Fruit fly (Drosophila melanogaster) whole organism, embryonic: ENCODE data around the gene CG45065.
A peak's percentile ranks its signal among the peaks of the same experiment; 100 is the strongest.

ENCODE experiments used
- Adf1 ChIP-seq: fragments of 200-800 bp; sonication (Bioruptor generic); IDR thresholded peaks from 2 replicates; pipeline ENCODE4 v1.3.6; 2022; ENCODE audit warnings: missing biosample characterization, missing genetic modification characterization
- Aef1 ChIP-seq: fragments of 200-800 bp; sonication (Bioruptor generic); IDR thresholded peaks from 3 replicates; pipeline ENCODE4 v1.3.6; 2022; ENCODE audit warnings: missing biosample characterization, missing genetic modification characterization
- CG10959 ChIP-seq: fragments of 200-800 bp; sonication (Bioruptor generic); IDR thresholded peaks from 2 replicates; pipeline ENCODE4 v1.3.6; 2022; ENCODE audit warnings: missing biosample characterization, missing genetic modification characterization
- CG11560 ChIP-seq: fragments of 200-800 bp; sonication (Bioruptor generic); IDR thresholded peaks from 3 replicates; pipeline ENCODE4 v1.3.6; 2022; ENCODE audit warnings: missing biosample characterization, missing genetic modification characterization
- CG14014 ChIP-seq: fragments of 200-800 bp; sonication (Bioruptor generic); IDR thresholded peaks from 2 replicates; pipeline ENCODE4 v1.3.6; 2022; ENCODE audit warnings: missing biosample characterization, missing genetic modification characterization
- CG15073 ChIP-seq: fragments of 200-800 bp; sonication (Bioruptor generic); optimal IDR thresholded peaks from 2 replicates; lab custom pipeline; 2016; ENCODE audit warnings: missing biosample characterization, missing genetic modification characterization
- CG1529 ChIP-seq: fragments of 200-800 bp; sonication (Bioruptor generic); optimal IDR thresholded peaks from 3 replicates; lab custom pipeline; 2018; ENCODE audit warnings: missing biosample characterization, missing genetic modification characterization
- CG15514 ChIP-seq: fragments of 200-800 bp; sonication (Bioruptor generic); optimal IDR thresholded peaks from 3 replicates; lab custom pipeline; 2017; ENCODE audit warnings: missing biosample characterization, missing genetic modification characterization, mild to moderate bottlenecking, moderate library complexity, missing genetic modification reagents
- CG16779 ChIP-seq: fragments of 200-800 bp; sonication (Bioruptor generic); IDR thresholded peaks from 2 replicates; pipeline ENCODE4 v1.3.6; 2022; ENCODE audit warnings: missing biosample characterization, missing genetic modification characterization
- CG16813 ChIP-seq: fragments of 200-800 bp; sonication (Bioruptor generic); IDR thresholded peaks from 3 replicates; pipeline ENCODE4 v1.3.6; 2022; ENCODE audit warnings: missing biosample characterization, missing genetic modification characterization; ENCODE audit not compliant: partially characterized antibody
- CG17385 ChIP-seq: fragments of 200-800 bp; sonication (Bioruptor generic); optimal IDR thresholded peaks from 3 replicates; lab custom pipeline; 2018; ENCODE audit warnings: missing biosample characterization, mild to moderate bottlenecking, missing genetic modification characterization
- CG17568 ChIP-seq: fragments of 200-800 bp; sonication (Bioruptor generic); optimal IDR thresholded peaks from 2 replicates; lab custom pipeline; 2018; ENCODE audit warnings: missing biosample characterization, mild to moderate bottlenecking, missing genetic modification characterization, moderate library complexity
- CG17612 ChIP-seq: fragments of 200-800 bp; sonication (Bioruptor generic); IDR thresholded peaks from 2 replicates; pipeline ENCODE4 v1.3.6; 2022; ENCODE audit warnings: missing biosample characterization, missing genetic modification characterization
- CG2116 ChIP-seq: fragments of 200-800 bp; sonication (Bioruptor generic); optimal IDR thresholded peaks from 3 replicates; lab custom pipeline; 2018; ENCODE audit warnings: missing biosample characterization, mild to moderate bottlenecking, missing genetic modification characterization
- CG2120 ChIP-seq: fragments of 200-800 bp; sonication (Bioruptor generic); optimal IDR thresholded peaks from 3 replicates; lab custom pipeline; 2016; ENCODE audit warnings: missing biosample characterization, missing genetic modification characterization
- CG3995 ChIP-seq: fragments of 200-800 bp; sonication (Bioruptor generic); optimal IDR thresholded peaks from 3 replicates; lab custom pipeline; 2016; ENCODE audit warnings: missing biosample characterization, missing genetic modification characterization
- CG4282 ChIP-seq: fragments of 200-800 bp; sonication (Bioruptor generic); optimal IDR thresholded peaks from 2 replicates; lab custom pipeline; 2016; ENCODE audit warnings: missing biosample characterization, missing genetic modification characterization
- CG8089 ChIP-seq: fragments of 200-800 bp; sonication (Bioruptor generic); optimal IDR thresholded peaks from 3 replicates; lab custom pipeline; 2016; ENCODE audit warnings: missing biosample characterization, missing genetic modification characterization
- CG8290 ChIP-seq, 3 experiments: fragments of 200-800 bp; sonication (Bioruptor generic); optimal IDR thresholded peaks; 2 replicates each; lab custom pipeline; 2016 to 2019; ENCODE audit warnings: missing biosample characterization in 3 of 3, missing genetic modification characterization in 3 of 3, mild to moderate bottlenecking in 2 of 3, moderate library complexity in 1 of 3
- Dp ChIP-seq: fragments of 200-800 bp; sonication (Bioruptor generic); optimal IDR thresholded peaks from 2 replicates; lab custom pipeline; 2018; ENCODE audit warnings: missing biosample characterization, mild to moderate bottlenecking, missing genetic modification characterization, moderate library complexity
- E2f2 ChIP-seq: fragments of 200-800 bp; sonication (Bioruptor generic); IDR thresholded peaks from 2 replicates; pipeline ENCODE4 v1.3.6; 2022; ENCODE audit warnings: missing biosample characterization, missing genetic modification characterization
- Elba2 ChIP-seq: fragments of 200-800 bp; sonication (Bioruptor generic); optimal IDR thresholded peaks from 3 replicates; lab custom pipeline; 2016; ENCODE audit warnings: missing biosample characterization, missing genetic modification characterization
- Ets65A ChIP-seq: fragments of 200-800 bp; sonication (Bioruptor generic); peaks from one replicate; lab custom pipeline; 2016; ENCODE audit warnings: missing biosample characterization, missing genetic modification characterization
- Gsc ChIP-seq: fragments of 200-800 bp; sonication (Bioruptor generic); IDR thresholded peaks from 2 replicates; pipeline ENCODE4 v1.3.6; 2022; ENCODE audit warnings: missing biosample characterization, missing genetic modification characterization
- MESR4 ChIP-seq: fragments of 200-800 bp; sonication (Bioruptor generic); optimal IDR thresholded peaks from 2 replicates; lab custom pipeline; 2018; ENCODE audit warnings: missing biosample characterization, mild to moderate bottlenecking, missing genetic modification characterization, moderate library complexity
- Max ChIP-seq: fragments of 200-800 bp; sonication (Bioruptor generic); optimal IDR thresholded peaks from 2 replicates; lab custom pipeline; 2016; ENCODE audit warnings: missing biosample characterization, mild to moderate bottlenecking, missing genetic modification characterization
- Optix ChIP-seq: fragments of 200-800 bp; sonication (Bioruptor generic); IDR thresholded peaks from 3 replicates; pipeline ENCODE4 v1.3.6; 2022; ENCODE audit warnings: missing biosample characterization, missing genetic modification characterization
- TFAM ChIP-seq: fragments of 200-800 bp; sonication (Bioruptor generic); optimal IDR thresholded peaks from 2 replicates; lab custom pipeline; 2017; ENCODE audit warnings: missing biosample characterization, missing genetic modification characterization, inconsistent platforms
- caup ChIP-seq: fragments of 200-800 bp; sonication (Bioruptor generic); optimal IDR thresholded peaks from 3 replicates; lab custom pipeline; 2017; ENCODE audit warnings: missing biosample characterization, mild to moderate bottlenecking, missing genetic modification characterization, moderate library complexity; ENCODE audit not compliant: severe bottlenecking
- chinmo ChIP-seq: fragments of 200-800 bp; sonication (Bioruptor generic); IDR thresholded peaks from 4 replicates; pipeline ENCODE4 v1.3.6; 2022; ENCODE audit warnings: missing biosample characterization, missing genetic modification characterization; ENCODE audit not compliant: partially characterized antibody
- chm ChIP-seq: fragments of 200-800 bp; sonication (Bioruptor generic); IDR thresholded peaks from 2 replicates; pipeline ENCODE4 v1.3.6; 2022; ENCODE audit warnings: missing biosample characterization, missing genetic modification characterization
- croc ChIP-seq: fragments of 200-800 bp; sonication (Bioruptor generic); conservative IDR thresholded peaks from 3 replicates; pipeline ENCODE4 v1.3.6; 2022; ENCODE audit warnings: missing biosample characterization, missing genetic modification characterization
- ftz-f1 ChIP-seq: fragments of 200-800 bp; sonication (Bioruptor generic); optimal IDR thresholded peaks from 2 replicates; lab custom pipeline; 2016; ENCODE audit warnings: missing biosample characterization, missing genetic modification characterization
- gfzf ChIP-seq: fragments of 200-800 bp; sonication (Bioruptor generic); optimal IDR thresholded peaks from 2 replicates; lab custom pipeline; 2016; ENCODE audit warnings: missing biosample characterization, mild to moderate bottlenecking, missing genetic modification characterization, moderate library complexity
- ken ChIP-seq: fragments of 200-800 bp; sonication (Bioruptor generic); IDR thresholded peaks from 3 replicates; pipeline ENCODE4 v1.3.6; 2022; ENCODE audit warnings: missing biosample characterization, missing genetic modification characterization
- nerfin-1 ChIP-seq: fragments of 200-800 bp; sonication (Bioruptor generic); optimal IDR thresholded peaks from 3 replicates; lab custom pipeline; 2019; ENCODE audit warnings: missing biosample characterization, mild to moderate bottlenecking, missing genetic modification characterization, moderate library complexity
- otp ChIP-seq: fragments of 200-800 bp; sonication (Bioruptor generic); IDR thresholded peaks from 3 replicates; pipeline ENCODE4, ENCODE4 v1.3.6; 2022; ENCODE audit warnings: missing biosample characterization, missing genetic modification characterization
- pan ChIP-seq, 4 experiments: fragments of >200 bp in 3 of 4; fragments of 200-800 bp in 1 of 4; sonication (Bioruptor generic) in 1 of 4; optimal IDR thresholded peaks in 3 of 4; IDR thresholded peaks in 1 of 4; 2 replicates each; pipeline versions ENCODE4 v1.3.6 to Lab custom; 2017 to 2022; ENCODE audit warnings: missing biosample characterization in 2 of 4, missing genetic modification characterization in 2 of 4, mixed read lengths in 1 of 4
- pzg ChIP-seq: fragments of 200-800 bp; sonication (Bioruptor generic); optimal IDR thresholded peaks from 3 replicates; lab custom pipeline; 2018; ENCODE audit warnings: missing biosample characterization, mild to moderate bottlenecking, missing genetic modification characterization, moderate library complexity
- salm ChIP-seq: fragments of 200-800 bp; sonication (Bioruptor generic); optimal IDR thresholded peaks from 2 replicates; lab custom pipeline; 2018; ENCODE audit warnings: missing biosample characterization, mild to moderate bottlenecking, missing genetic modification characterization
- sd ChIP-seq: fragments of 200-800 bp; sonication (Bioruptor generic); optimal IDR thresholded peaks from 3 replicates; lab custom pipeline; 2018; ENCODE audit warnings: missing biosample characterization, mild to moderate bottlenecking, missing genetic modification characterization, moderate library complexity
- slp2 ChIP-seq: fragments of 200-800 bp; sonication (Bioruptor generic); optimal IDR thresholded peaks from 2 replicates; lab custom pipeline; 2016; ENCODE audit warnings: missing biosample characterization, missing genetic modification characterization
- sqz ChIP-seq: fragments of 200-800 bp; sonication (Bioruptor generic); optimal IDR thresholded peaks from 3 replicates; lab custom pipeline; 2018; ENCODE audit warnings: missing biosample characterization, mild to moderate bottlenecking, missing genetic modification characterization
- tap ChIP-seq: fragments of 200-800 bp; optimal IDR thresholded peaks from 3 replicates; lab custom pipeline; 2019; ENCODE audit warnings: missing biosample characterization, mild to moderate bottlenecking, missing genetic modification characterization, moderate library complexity
- ttk ChIP-seq: fragments of 200-800 bp; sonication (Bioruptor generic); IDR thresholded peaks from 2 replicates; pipeline ENCODE4 v2.1.2; 2022; ENCODE audit warnings: missing biosample characterization, missing genetic modification characterization
- unpg ChIP-seq: fragments of 200-800 bp; sonication (Bioruptor generic); optimal IDR thresholded peaks from 3 replicates; lab custom pipeline; 2018; ENCODE audit warnings: missing biosample characterization, mild to moderate bottlenecking, missing genetic modification characterization, moderate library complexity
- vvl ChIP-seq: fragments of 200-800 bp; sonication (Bioruptor generic); IDR thresholded peaks from 2 replicates; pipeline ENCODE4 v1.3.6; 2022; ENCODE audit warnings: missing biosample characterization, missing genetic modification characterization
- zen ChIP-seq: fragments of 200-800 bp; sonication (Bioruptor generic); optimal IDR thresholded peaks from 3 replicates; lab custom pipeline; 2018; ENCODE audit warnings: missing biosample characterization, mild to moderate bottlenecking, missing genetic modification characterization, moderate library complexity
- zfh1 ChIP-seq: fragments of 200-800 bp; sonication (Bioruptor generic); IDR thresholded peaks from 3 replicates; pipeline ENCODE4 v1.3.6; 2022; ENCODE audit warnings: missing biosample characterization, missing genetic modification characterization

CG45065 gene

DNA sequence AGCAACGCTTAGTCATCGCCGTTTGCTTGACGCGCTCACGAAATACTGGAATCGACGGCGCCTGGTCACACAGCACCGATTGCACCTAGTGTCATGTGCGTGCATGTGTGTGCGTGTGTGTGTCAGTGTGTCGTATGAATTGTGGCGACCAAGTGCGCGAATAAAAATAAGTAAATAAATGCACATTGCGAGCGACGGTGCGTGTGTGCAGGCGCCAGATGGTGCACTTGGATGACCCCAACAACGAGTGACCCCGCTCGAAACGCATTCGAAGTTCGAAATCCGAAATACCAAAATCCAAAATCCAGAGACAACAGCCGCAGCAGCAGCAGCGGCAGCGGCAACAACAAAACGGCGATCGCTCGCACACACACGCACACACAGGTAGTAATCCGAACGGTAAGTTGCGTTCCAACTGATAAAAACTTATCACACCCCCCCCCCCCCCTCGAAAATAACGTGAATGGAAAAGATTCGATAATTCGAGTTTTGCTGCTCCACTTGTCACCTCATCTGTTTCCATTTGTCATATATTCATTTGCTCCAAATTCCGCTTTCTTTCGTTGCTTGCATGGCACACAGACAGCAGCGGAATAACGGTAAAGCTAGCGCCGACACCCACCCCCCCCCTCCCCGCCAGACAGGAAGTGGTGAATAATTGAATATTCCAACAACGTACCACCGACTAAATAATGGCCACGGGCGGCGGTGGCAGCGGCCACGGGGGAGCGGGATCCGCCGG is 49.7 kb downstream of the CG45065 start, which contains the start of gene CG14411 (continued):
- TF ChIP-seq CG15514 (GFP tag; lab: Kevin White, UChicago) (peak; percentile 25), pzg (GFP tag; lab: Kevin White, UChicago) (peak; percentile 79), ttk (GFP tag; lab: Robert Waterston, UW) (no peak), Optix (no peak), Adf1 (GFP tag; lab: Robert Waterston, UW) (peak; percentile 82), ken (GFP tag; lab: Robert Waterston, UW) (no peak), Gsc (GFP tag; lab: Robert Waterston, UW) (no peak), nerfin-1 (tag; lab: Kevin White, UChicago) (no peak), CG8290 (GFP tag; optimal IDR thresholded peaks at IDR 0.05; lab: Kevin White, UChicago) (no peak), CG8290 (tag; optimal IDR thresholded peaks at IDR 0.05; lab: Kevin White, UChicago) (peak in 1 of 2 experiments; percentile 35), otp (GFP tag; lab: Robert Waterston, UW) (no peak), CG2116 (GFP tag; lab: Kevin White, UChicago) (no peak), CG17385 (no peak), CG15073 (GFP tag; lab: Kevin White, UChicago) (no peak), Aef1 (GFP tag; lab: Robert Waterston, UW) (no peak), CG4282 (GFP tag; lab: Kevin White, UChicago) (no peak), zfh1 (no peak), CG17568 (GFP tag; lab: Kevin White, UChicago) (no peak), TFAM (GFP tag; lab: Kevin White, UChicago) (no peak), Elba2 (GFP tag; lab: Kevin White, UChicago) (peak; percentile 38), sqz (no peak), unpg (GFP tag; lab: Kevin White, UChicago) (no peak), caup (GFP tag; lab: Kevin White, UChicago) (no peak), pan (optimal IDR thresholded peaks at IDR 0.05; lab: Kevin White, UChicago) (no peak), pan (GFP tag; optimal IDR thresholded peaks at IDR 0.05 in 1 of 2, IDR thresholded peaks at IDR 0.05 in 1 of 2) (no peak), Max (no peak), CG17612 (GFP tag; lab: Robert Waterston, UW) (no peak), Ets65A (GFP tag; lab: Kevin White, UChicago) (no peak), CG3995 (peak; percentile 2), sd (tag; lab: Kevin White, UChicago) (peak; percentile 36), CG16779 (GFP tag; lab: Robert Waterston, UW) (no peak), vvl (GFP tag; lab: Robert Waterston, UW) (peak; percentile 36), slp2 (GFP tag; lab: Kevin White, UChicago) (no peak), CG1529 (no peak), salm (no peak), Dp (no peak), chm (GFP tag; lab: Robert Waterston, UW) (no peak), CG10959 (GFP tag; lab: Robert Waterston, UW) (no peak), CG2120 (GFP tag; lab: Kevin White, UChicago) (no peak), croc (GFP tag; lab: Robert Waterston, UW) (no peak), CG8089 (GFP tag; lab: Kevin White, UChicago) (no peak), MESR4 (GFP tag; lab: Kevin White, UChicago) (peak; percentile 74), tap (tag; lab: Kevin White, UChicago) (no peak), CG16813 (GFP tag; lab: Robert Waterston, UW) (peak; percentile 18; the same call in 1 of the 3 replicates), ftz-f1 (GFP tag; lab: Kevin White, UChicago) (no peak), CG14014 (GFP tag; lab: Robert Waterston, UW) (no peak), CG11560 (tag; lab: Robert Waterston, UW) (no peak), E2f2 (GFP tag; lab: Robert Waterston, UW) (no peak; the same call in none of the 2 replicates), chinmo (GFP tag; lab: Robert Waterston, UW) (peak; percentile 85), gfzf (GFP tag; lab: Kevin White, UChicago) (peak; percentile 78), zen (tag; lab: Kevin White, UChicago) (peak; percentile 16)
